Fruit fly (Drosophila melanogaster) whole organism, embryonic: ENCODE measurements around the gene Osi17.

ENCODE experiments used
- Adf1 ChIP-seq: fragments of 200-800 bp; sonication (Bioruptor generic); IDR thresholded peaks from 2 replicates; pipeline ENCODE4 v1.3.6; 2022; ENCODE audit warnings: missing biosample characterization, missing genetic modification characterization
- CG1024 ChIP-seq: fragments of 200-800 bp; sonication (Bioruptor generic); IDR thresholded peaks from 2 replicates; pipeline ENCODE4 v1.3.6; 2022; ENCODE audit warnings: missing biosample characterization, missing genetic modification characterization
- CG10274 ChIP-seq: fragments of 200-800 bp; sonication (Bioruptor generic); optimal IDR thresholded peaks from 3 replicates; lab custom pipeline; 2017; ENCODE audit warnings: missing biosample characterization, mild to moderate bottlenecking, missing genetic modification characterization
- CG11504 ChIP-seq: fragments of 200-800 bp; sonication (Bioruptor generic); optimal IDR thresholded peaks from 3 replicates; lab custom pipeline; 2019; ENCODE audit warnings: missing biosample characterization, mild to moderate bottlenecking, missing genetic modification characterization, moderate library complexity
- CG12104 ChIP-seq: fragments of 200-800 bp; sonication (Bioruptor generic); optimal IDR thresholded peaks from 3 replicates; lab custom pipeline; 2016; ENCODE audit warnings: missing biosample characterization, missing genetic modification characterization
- CG1233 ChIP-seq: fragments of 200-800 bp; sonication (Bioruptor generic); optimal IDR thresholded peaks from 4 replicates; lab custom pipeline; 2018; ENCODE audit warnings: missing biosample characterization, mild to moderate bottlenecking, missing genetic modification characterization
- CG13624 ChIP-seq: fragments of 200-800 bp; sonication (Bioruptor generic); optimal IDR thresholded peaks from 2 replicates; lab custom pipeline; 2016; ENCODE audit warnings: missing biosample characterization, missing genetic modification characterization
- CG14441 ChIP-seq: fragments of 200-800 bp; sonication (Bioruptor generic); IDR thresholded peaks from 2 replicates; pipeline ENCODE4 v1.3.6; 2022; ENCODE audit warnings: missing biosample characterization, missing genetic modification characterization
- CG3065 ChIP-seq: fragments of 200-800 bp; sonication (Bioruptor generic); optimal IDR thresholded peaks from 2 replicates; lab custom pipeline; 2016; ENCODE audit warnings: missing biosample characterization, missing genetic modification characterization
- CG33213 ChIP-seq: fragments of 200-800 bp; sonication (Bioruptor generic); optimal IDR thresholded peaks from 3 replicates; lab custom pipeline; 2016; ENCODE audit warnings: missing biosample characterization, missing genetic modification characterization
- CG3726 ChIP-seq: fragments of 200-800 bp; sonication (Bioruptor generic); IDR thresholded peaks from 3 replicates; pipeline ENCODE4, ENCODE4 v1.3.6; 2022; ENCODE audit warnings: missing biosample characterization, missing genetic modification characterization
- CG6683 ChIP-seq: fragments of 200-800 bp; sonication (Bioruptor generic); optimal IDR thresholded peaks from 2 replicates; lab custom pipeline; 2017; ENCODE audit warnings: missing biosample characterization, mild to moderate bottlenecking, missing genetic modification characterization, missing genetic modification reagents
- CG6854 ChIP-seq: fragments of 200-800 bp; sonication (Bioruptor generic); optimal IDR thresholded peaks from 3 replicates; lab custom pipeline; 2017; ENCODE audit warnings: missing biosample characterization, mild to moderate bottlenecking, missing genetic modification characterization
- CG7839 ChIP-seq: fragments of 200-800 bp; sonication (Bioruptor generic); optimal IDR thresholded peaks from 3 replicates; lab custom pipeline; 2018; ENCODE audit warnings: missing biosample characterization, mild to moderate bottlenecking, missing genetic modification characterization, moderate library complexity
- CG7987 ChIP-seq: fragments of 200-800 bp; sonication (Bioruptor generic); optimal IDR thresholded peaks from 2 replicates; lab custom pipeline; 2018; ENCODE audit warnings: missing biosample characterization, mild to moderate bottlenecking, missing genetic modification characterization, moderate library complexity
- CG8924 ChIP-seq: fragments of 200-800 bp; optimal IDR thresholded peaks from 3 replicates; lab custom pipeline; 2019; ENCODE audit warnings: missing biosample characterization, mild to moderate bottlenecking, missing genetic modification characterization, moderate library complexity
- CG9932 ChIP-seq: fragments of 200-800 bp; sonication (Bioruptor generic); IDR thresholded peaks from 2 replicates; pipeline ENCODE4 v1.3.6; 2022; ENCODE audit warnings: missing biosample characterization, missing genetic modification characterization
- Dfd ChIP-seq, 2 experiments: fragments of >200 bp; optimal IDR thresholded peaks; 2 replicates each; lab custom pipeline; 2017; ENCODE audit warnings: missing biosample characterization in 2 of 2, missing genetic modification characterization in 2 of 2
- Drgx ChIP-seq: fragments of 200-800 bp; sonication (Bioruptor generic); IDR thresholded peaks from 2 replicates; pipeline ENCODE4 v1.3.6; 2022; ENCODE audit warnings: missing biosample characterization, missing genetic modification characterization
- E2f2 ChIP-seq: fragments of 200-800 bp; sonication (Bioruptor generic); IDR thresholded peaks from 2 replicates; pipeline ENCODE4 v1.3.6; 2022; ENCODE audit warnings: missing biosample characterization, missing genetic modification characterization
- Fer1 ChIP-seq: fragments of 200-800 bp; sonication (Bioruptor generic); optimal IDR thresholded peaks from 2 replicates; lab custom pipeline; 2017; ENCODE audit warnings: missing biosample characterization, mild to moderate bottlenecking, missing genetic modification characterization
- H15 ChIP-seq: fragments of 200-800 bp; sonication (Bioruptor generic); IDR thresholded peaks from 3 replicates; pipeline ENCODE4 v1.3.6; 2022; ENCODE audit warnings: missing biosample characterization, missing genetic modification characterization
- HmgZ ChIP-seq: fragments of 200-800 bp; sonication (Bioruptor generic); optimal IDR thresholded peaks from 2 replicates; lab custom pipeline; 2018; ENCODE audit warnings: missing biosample characterization, mild to moderate bottlenecking, missing genetic modification characterization
- Hmr ChIP-seq: fragments of 200-800 bp; sonication (Bioruptor generic); optimal IDR thresholded peaks from 3 replicates; lab custom pipeline; 2017; ENCODE audit warnings: mild to moderate bottlenecking, missing biosample characterization, missing genetic modification reagents, missing genetic modification characterization
- Hr3 ChIP-seq: fragments of 200-800 bp; sonication (Bioruptor generic); optimal IDR thresholded peaks from 3 replicates; lab custom pipeline; 2016; ENCODE audit warnings: missing biosample characterization, missing genetic modification characterization
- Hsf ChIP-seq: fragments of 200-800 bp; sonication (Bioruptor generic); optimal IDR thresholded peaks from 3 replicates; lab custom pipeline; 2016; ENCODE audit warnings: missing biosample characterization, missing genetic modification characterization
- Lim3 ChIP-seq: fragments of 200-800 bp; sonication (Bioruptor generic); IDR thresholded peaks from 2 replicates; pipeline ENCODE4 v1.3.6; 2022; ENCODE audit warnings: missing biosample characterization, missing genetic modification characterization
- Mad ChIP-seq: fragments of 200-800 bp; sonication (Bioruptor generic); optimal IDR thresholded peaks from 2 replicates; lab custom pipeline; 2016; ENCODE audit warnings: missing biosample characterization, missing genetic modification characterization
- Sry-β ChIP-seq: fragments of 200-800 bp; sonication (Bioruptor generic); optimal IDR thresholded peaks from 2 replicates; lab custom pipeline; 2018; ENCODE audit warnings: missing biosample characterization, mild to moderate bottlenecking, missing genetic modification characterization, moderate library complexity
- Trl ChIP-seq, 3 experiments: fragments of >200 bp in 2 of 3; fragments of 200-800 bp in 1 of 3; sonication (Bioruptor generic) in 1 of 3; optimal IDR thresholded peaks; 2 replicates in 1 of 3; 3 replicates in 2 of 3; lab custom pipeline; 2016 to 2017; ENCODE audit warnings: missing biosample characterization in 1 of 3, missing genetic modification characterization in 1 of 3
- aop ChIP-seq: fragments of 200-800 bp; sonication (Bioruptor generic); IDR thresholded peaks from 2 replicates; pipeline ENCODE4 v1.3.6; 2022; ENCODE audit warnings: missing biosample characterization, missing genetic modification characterization
- ase ChIP-seq: fragments of 200-800 bp; sonication (Bioruptor generic); IDR thresholded peaks from 3 replicates; pipeline ENCODE4 v1.3.6; 2022; ENCODE audit warnings: missing biosample characterization, missing genetic modification characterization
- cato ChIP-seq: fragments of 200-800 bp; sonication (Bioruptor generic); optimal IDR thresholded peaks from 2 replicates; lab custom pipeline; 2016; ENCODE audit warnings: missing biosample characterization, missing genetic modification characterization, borderline replicate concordance
- croc ChIP-seq: fragments of 200-800 bp; sonication (Bioruptor generic); conservative IDR thresholded peaks from 3 replicates; pipeline ENCODE4 v1.3.6; 2022; ENCODE audit warnings: missing biosample characterization, missing genetic modification characterization
- fu2 ChIP-seq: fragments of 200-800 bp; sonication (Bioruptor generic); optimal IDR thresholded peaks from 2 replicates; lab custom pipeline; 2016; ENCODE audit warnings: missing biosample characterization, missing genetic modification characterization
- gcm ChIP-seq: fragments of 200-800 bp; sonication (Bioruptor generic); optimal IDR thresholded peaks from 2 replicates; lab custom pipeline; 2019; ENCODE audit warnings: missing biosample characterization, mild to moderate bottlenecking, missing genetic modification characterization, moderate library complexity
- mam ChIP-seq: fragments of 200-800 bp; sonication (Bioruptor generic); optimal IDR thresholded peaks from 3 replicates; lab custom pipeline; 2016; ENCODE audit warnings: missing biosample characterization, missing genetic modification characterization
- nau ChIP-seq: fragments of 200-800 bp; sonication (Bioruptor generic); optimal IDR thresholded peaks from 3 replicates; lab custom pipeline; 2017; ENCODE audit warnings: missing biosample characterization, mild to moderate bottlenecking, missing genetic modification characterization, missing genetic modification reagents
- pfk ChIP-seq: fragments of 200-800 bp; sonication (Bioruptor generic); optimal IDR thresholded peaks from 2 replicates; lab custom pipeline; 2018; ENCODE audit warnings: missing biosample characterization, mild to moderate bottlenecking, missing genetic modification characterization, moderate library complexity
- pnt ChIP-seq: fragments of 200-800 bp; sonication (Bioruptor generic); optimal IDR thresholded peaks from 3 replicates; lab custom pipeline; 2016; ENCODE audit warnings: missing biosample characterization, missing genetic modification characterization
- row ChIP-seq: fragments of 200-800 bp; sonication (Bioruptor generic); IDR thresholded peaks from 3 replicates; pipeline ENCODE4 v1.3.6; 2022; ENCODE audit warnings: missing biosample characterization, missing genetic modification characterization
- seq ChIP-seq: fragments of 200-800 bp; sonication (Bioruptor generic); IDR thresholded peaks from 2 replicates; pipeline ENCODE4 v1.3.6; 2022; ENCODE audit warnings: missing biosample characterization, missing genetic modification characterization
- slp2 ChIP-seq: fragments of 200-800 bp; sonication (Bioruptor generic); optimal IDR thresholded peaks from 2 replicates; lab custom pipeline; 2016; ENCODE audit warnings: missing biosample characterization, missing genetic modification characterization
- sob ChIP-seq: fragments of 200-800 bp; sonication (Bioruptor generic); IDR thresholded peaks from 2 replicates; pipeline ENCODE4 v1.3.6; 2022; ENCODE audit warnings: missing biosample characterization, missing genetic modification characterization
- sqz ChIP-seq: fragments of 200-800 bp; sonication (Bioruptor generic); optimal IDR thresholded peaks from 3 replicates; lab custom pipeline; 2018; ENCODE audit warnings: missing biosample characterization, mild to moderate bottlenecking, missing genetic modification characterization
- stwl ChIP-seq: fragments of 200-800 bp; sonication (Bioruptor generic); optimal IDR thresholded peaks from 3 replicates; lab custom pipeline; 2018; ENCODE audit warnings: missing biosample characterization, mild to moderate bottlenecking, missing genetic modification characterization, moderate library complexity
- tap ChIP-seq: fragments of 200-800 bp; optimal IDR thresholded peaks from 3 replicates; lab custom pipeline; 2019; ENCODE audit warnings: missing biosample characterization, mild to moderate bottlenecking, missing genetic modification characterization, moderate library complexity
- tin ChIP-seq: fragments of 200-800 bp; sonication (Bioruptor generic); optimal IDR thresholded peaks from 3 replicates; lab custom pipeline; 2016; ENCODE audit warnings: missing biosample characterization, missing genetic modification characterization
- toy ChIP-seq: fragments of 200-800 bp; sonication (Bioruptor generic); IDR thresholded peaks from 2 replicates; pipeline ENCODE4 v1.3.6; 2022; ENCODE audit warnings: missing biosample characterization, missing genetic modification characterization
- tx ChIP-seq: fragments of 200-800 bp; sonication (Bioruptor generic); optimal IDR thresholded peaks from 2 replicates; lab custom pipeline; 2016; ENCODE audit warnings: missing biosample characterization, missing genetic modification characterization

Osi17 gene

DNA sequence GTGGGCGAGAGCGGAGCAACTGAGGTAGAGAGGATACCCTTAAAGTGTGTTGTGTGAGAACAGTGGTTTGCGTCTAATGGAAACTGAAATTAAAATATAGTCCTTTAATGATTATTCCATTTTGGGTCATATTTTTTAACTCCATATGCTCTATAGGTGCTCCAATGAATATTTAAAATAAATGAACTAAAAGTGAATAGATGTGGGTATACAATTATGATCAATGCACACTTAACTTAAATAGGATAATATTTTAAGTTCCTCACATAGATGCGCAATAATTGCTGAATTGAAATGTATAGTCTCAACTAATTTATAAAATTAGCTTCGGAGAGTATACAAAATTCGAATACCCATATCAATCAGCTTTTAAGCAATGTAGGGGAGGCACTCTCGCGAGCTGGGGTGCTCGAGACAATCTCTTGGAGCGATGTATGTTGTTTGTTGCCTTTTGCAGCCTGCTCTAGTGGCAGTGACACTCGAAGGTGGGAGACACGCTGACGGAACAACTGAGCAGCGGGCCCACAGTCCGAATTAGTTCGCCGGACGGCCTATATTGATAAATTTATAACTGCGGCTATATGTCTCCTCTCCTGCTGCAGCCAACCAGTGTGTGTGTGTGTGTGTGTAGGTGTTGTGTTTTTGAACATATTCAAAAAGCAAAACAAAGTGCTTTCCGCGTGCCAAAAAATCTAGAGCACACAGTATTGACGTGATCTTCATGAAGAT, 42.2 kb downstream of the Osi17 start (continued):
- TF ChIP-seq Trl (optimal IDR thresholded peaks at IDR 0.05; lab: Kevin White, UChicago) (peak; percentile 1 to 52), Trl (GFP tag; optimal IDR thresholded peaks at IDR 0.05; lab: Kevin White, UChicago) (peak; percentile 36), tx (GFP tag; lab: Kevin White, UChicago) (peak; percentile 69), CG1024 (0 out of 2 replicates have a peak, but pooled peaks have one; percentile 10), Sry-β (no peak), CG12104 (GFP tag; lab: Kevin White, UChicago) (peak; percentile 75), Hmr (GFP tag; lab: Kevin White, UChicago) (no peak), CG8924 (tag; lab: Kevin White, UChicago) (no peak), Hsf (GFP tag; lab: Kevin White, UChicago) (peak; percentile 82), row (GFP tag; lab: Robert Waterston, UW) (peak; percentile 89), ase (GFP tag; lab: Robert Waterston, UW) (0 out of 3 replicates have a peak, but pooled peaks have one; percentile 22), toy (GFP tag; lab: Robert Waterston, UW) (no peak), pnt (peak; percentile 31), Fer1 (no peak), CG33213 (GFP tag; lab: Kevin White, UChicago) (no peak), CG14441 (GFP tag; lab: Robert Waterston, UW) (peak; percentile 45), Mad (GFP tag; lab: Kevin White, UChicago) (peak; percentile 67), Drgx (GFP tag; lab: Robert Waterston, UW) (peak; percentile 74), aop (GFP tag; lab: Robert Waterston, UW) (no peak), croc (GFP tag; lab: Robert Waterston, UW) (peak; percentile 44; the same call in 1 of the 3 replicates), CG10274 (GFP tag; lab: Kevin White, UChicago) (peak; percentile 64), stwl (no peak), CG9932 (GFP tag; lab: Robert Waterston, UW) (no peak), seq (GFP tag; lab: Robert Waterston, UW) (peak; percentile 62; the same call in 1 of the 2 replicates), H15 (GFP tag; lab: Robert Waterston, UW) (no peak), Lim3 (GFP tag; lab: Robert Waterston, UW) (no peak), E2f2 (GFP tag; lab: Robert Waterston, UW) (peak; percentile 53; the same call in 1 of the 2 replicates), CG6854 (peak; percentile 80), tin (GFP tag; lab: Kevin White, UChicago) (peak; percentile 62), CG7987 (GFP tag; lab: Kevin White, UChicago) (no peak), CG3726 (no peak), Adf1 (GFP tag; lab: Robert Waterston, UW) (no peak), pfk (GFP tag; lab: Kevin White, UChicago) (no peak), mam (GFP tag; lab: Kevin White, UChicago) (peak; percentile 62), CG3065 (GFP tag; lab: Kevin White, UChicago) (peak; percentile 24), HmgZ (tag; lab: Kevin White, UChicago) (peak; percentile 51), fu2 (peak; percentile 67), gcm (GFP tag; lab: Kevin White, UChicago) (no peak), nau (GFP tag; lab: Kevin White, UChicago) (no peak), CG6683 (GFP tag; lab: Kevin White, UChicago) (peak; percentile 49), slp2 (GFP tag; lab: Kevin White, UChicago) (peak; percentile 48), tap (no peak), CG11504 (tag; lab: Kevin White, UChicago) (no peak), cato (GFP tag; lab: Kevin White, UChicago) (peak; percentile 67), sob (GFP tag; lab: Robert Waterston, UW) (0 out of 2 replicates have a peak, but pooled peaks have one; percentile 34), Hr3 (GFP tag; lab: Kevin White, UChicago) (peak; percentile 77), Dfd (GFP tag; optimal IDR thresholded peaks at IDR 0.05; lab: Kevin White, UChicago) (no peak), CG7839 (tag; lab: Kevin White, UChicago) (no peak), CG13624 (GFP tag; lab: Kevin White, UChicago) (peak; percentile 61), sqz (GFP tag; lab: Kevin White, UChicago) (no peak), CG1233 (GFP tag; lab: Kevin White, UChicago) (peak; percentile 73)
